Worm (Caenorhabditis elegans) whole organism, midembryonic: ENCODE measurements around the gene F29F11.20.

Experiments used
- T22C8.4 ChIP-seq: fragments of 200-800 bp; sonication (Bioruptor generic); IDR thresholded peaks from 2 replicates; pipeline ENCODE4 v1.3.6; 2022; ENCODE audit warnings: missing genetic modification characterization, missing compliant biosample characterization
- cog-1 ChIP-seq: sonication (generic microtip); optimal IDR thresholded peaks from 2 replicates; lab custom pipeline; 2016; ENCODE audit warnings: missing genetic modification characterization, missing compliant biosample characterization
- flt-1 ChIP-seq: fragments of 200-800 bp; sonication (Bioruptor generic); IDR thresholded peaks from 2 replicates; pipeline ENCODE4 v1.3.6; 2022; ENCODE audit warnings: missing genetic modification characterization, missing compliant biosample characterization
- klf-2 ChIP-seq: fragments of 200-800 bp; sonication (Bioruptor generic); conservative IDR thresholded peaks from 2 replicates; pipeline ENCODE4 v1.3.6; 2022; ENCODE audit warnings: missing genetic modification reagents, missing genetic modification characterization, missing compliant biosample characterization
- med-1 ChIP-seq: sonication (generic microtip); optimal IDR thresholded peaks from 2 replicates; lab custom pipeline; 2017; ENCODE audit warnings: missing genetic modification characterization, mild to moderate bottlenecking, missing compliant biosample characterization, antibody characterized with exemption, missing genetic modification reagents; ENCODE audit not compliant: insufficient read depth
- ref-1 ChIP-seq: fragments of 200-800 bp; sonication (Bioruptor generic); conservative IDR thresholded peaks from 2 replicates; pipeline ENCODE4 v1.3.6; 2022; ENCODE audit warnings: missing genetic modification reagents, missing genetic modification characterization, missing compliant biosample characterization
- tab-1 ChIP-seq: fragments of 200-800 bp; sonication (Bioruptor generic); IDR thresholded peaks from 2 replicates; pipeline ENCODE4 v1.3.6; 2022; ENCODE audit warnings: missing genetic modification characterization, missing compliant biosample characterization
- ztf-29 ChIP-seq: fragments of 200-800 bp; sonication (Bioruptor generic); IDR thresholded peaks from 2 replicates; pipeline ENCODE4 v1.3.6; 2022; ENCODE audit warnings: missing genetic modification reagents, missing genetic modification characterization, missing compliant biosample characterization

- TF ChIP-seq cog-1 (tag; lab: Kevin White, UChicago), result no peak
- TF ChIP-seq flt-1, result no peak
- no peak for TF ChIP-seq tab-1 (GFP tag; lab: Robert Waterston, UW)
- no peak for TF ChIP-seq ztf-29 (GFP tag; lab: Robert Waterston, UW)
- no peak for TF ChIP-seq med-1 (GFP tag; lab: Kevin White, UChicago)
- TF ChIP-seq ref-1 (GFP tag; lab: Robert Waterston, UW), result no peak
- no peak for TF ChIP-seq T22C8.4
- no peak for TF ChIP-seq klf-2 (GFP tag; lab: Robert Waterston, UW)
These were observed 33.6 kb downstream of the F29F11.20 start for ce11 chrV:10721304-10721703.
